Fruit fly (Drosophila melanogaster) whole organism, embryonic: ENCODE measurements around the gene CG1309.

Experiments used
- Blimp-1 ChIP-seq: fragments of 200-800 bp; sonication (Bioruptor generic); optimal IDR thresholded peaks from 3 replicates; lab custom pipeline; 2018; ENCODE audit warnings: missing biosample characterization, missing genetic modification characterization, mild to moderate bottlenecking, moderate library complexity, missing genetic modification reagents
- BtbVII ChIP-seq: fragments of 200-800 bp; sonication (Bioruptor generic); optimal IDR thresholded peaks from 3 replicates; lab custom pipeline; 2017; ENCODE audit warnings: missing biosample characterization, mild to moderate bottlenecking, missing genetic modification characterization
- CG10267 ChIP-seq: fragments of 200-800 bp; sonication (Bioruptor generic); optimal IDR thresholded peaks from 2 replicates; lab custom pipeline; 2018; ENCODE audit warnings: missing biosample characterization, mild to moderate bottlenecking, missing genetic modification characterization, moderate library complexity
- CG10979 ChIP-seq: fragments of 200-800 bp; sonication (Bioruptor generic); optimal IDR thresholded peaks from 2 replicates; lab custom pipeline; 2018; ENCODE audit warnings: missing biosample characterization, mild to moderate bottlenecking, missing genetic modification characterization, moderate library complexity
- CG11093 ChIP-seq: fragments of 200-800 bp; sonication (Bioruptor generic); IDR thresholded peaks from 3 replicates; pipeline ENCODE4 v1.3.6; 2022; ENCODE audit warnings: missing biosample characterization, missing genetic modification characterization
- CG14965 ChIP-seq: fragments of 200-800 bp; sonication (Bioruptor generic); optimal IDR thresholded peaks from 2 replicates; lab custom pipeline; 2016; ENCODE audit warnings: missing biosample characterization, missing genetic modification characterization, borderline replicate concordance
- CG1529 ChIP-seq: fragments of 200-800 bp; sonication (Bioruptor generic); optimal IDR thresholded peaks from 3 replicates; lab custom pipeline; 2018; ENCODE audit warnings: missing biosample characterization, missing genetic modification characterization
- CG17328 ChIP-seq: fragments of 200-800 bp; sonication (Bioruptor generic); IDR thresholded peaks from 2 replicates; pipeline ENCODE4 v1.3.6; 2022; ENCODE audit warnings: missing biosample characterization, missing genetic modification characterization
- CG2129 ChIP-seq: fragments of 200-800 bp; sonication (Bioruptor generic); IDR thresholded peaks from 2 replicates; pipeline ENCODE4 v1.3.6; 2022; ENCODE audit warnings: missing biosample characterization, missing genetic modification characterization; ENCODE audit not compliant: partially characterized antibody
- CG2875 ChIP-seq: fragments of 200-800 bp; sonication (Bioruptor generic); optimal IDR thresholded peaks from 2 replicates; lab custom pipeline; 2017; ENCODE audit warnings: missing biosample characterization, mild to moderate bottlenecking, missing genetic modification characterization, missing genetic modification reagents
- CG32772 ChIP-seq: fragments of 200-800 bp; sonication (Bioruptor generic); IDR thresholded peaks from 2 replicates; pipeline ENCODE4 v1.3.6; 2022; ENCODE audit warnings: missing biosample characterization, missing genetic modification characterization
- CG3407 ChIP-seq: fragments of 200-800 bp; sonication (Bioruptor generic); optimal IDR thresholded peaks from 2 replicates; lab custom pipeline; 2018; ENCODE audit warnings: missing biosample characterization, mild to moderate bottlenecking, missing genetic modification characterization
- CG9215 ChIP-seq: fragments of 200-800 bp; sonication (Bioruptor generic); IDR thresholded peaks from 2 replicates; pipeline ENCODE4 v1.3.6; 2022; ENCODE audit warnings: missing biosample characterization, missing genetic modification characterization
- CTCF ChIP-seq: fragments of 200-800 bp; sonication (Bioruptor generic); optimal IDR thresholded peaks from 2 replicates; lab custom pipeline; 2017; ENCODE audit warnings: missing biosample characterization, mild to moderate bottlenecking, missing genetic modification characterization, moderate library complexity
- CoRest ChIP-seq: fragments of 200-800 bp; sonication (Bioruptor generic); optimal IDR thresholded peaks from 3 replicates; lab custom pipeline; 2018; ENCODE audit warnings: missing biosample characterization, mild to moderate bottlenecking, missing genetic modification characterization, moderate library complexity
- D ChIP-seq, 2 experiments: fragments of 200-800 bp in 1 of 2; fragments of >200 bp in 1 of 2; sonication (Bioruptor generic) in 1 of 2; optimal IDR thresholded peaks; 2 replicates in 1 of 2; 3 replicates in 1 of 2; lab custom pipeline; 2017; ENCODE audit warnings: mild to moderate bottlenecking in 1 of 2, missing biosample characterization in 1 of 2, missing genetic modification characterization in 1 of 2, missing genetic modification reagents in 1 of 2
- D19A ChIP-seq: fragments of 200-800 bp; optimal IDR thresholded peaks from 3 replicates; lab custom pipeline; 2019; ENCODE audit warnings: missing biosample characterization, mild to moderate bottlenecking, missing genetic modification characterization, moderate library complexity
- Ets97D ChIP-seq: fragments of 200-800 bp; sonication (Bioruptor generic); optimal IDR thresholded peaks from 3 replicates; lab custom pipeline; 2016; ENCODE audit warnings: missing biosample characterization, missing genetic modification characterization
- HHEX ChIP-seq: fragments of 200-800 bp; sonication (Bioruptor generic); optimal IDR thresholded peaks from 3 replicates; lab custom pipeline; 2017; ENCODE audit warnings: missing biosample characterization, mild to moderate bottlenecking, missing genetic modification characterization, missing genetic modification reagents
- HLH4C ChIP-seq: fragments of 200-800 bp; sonication (Bioruptor generic); IDR thresholded peaks from 3 replicates; pipeline ENCODE4 v1.3.6; 2022; ENCODE audit warnings: missing biosample characterization, missing genetic modification characterization; ENCODE audit not compliant: partially characterized antibody
- Kr ChIP-seq: fragments of 200-800 bp; sonication (Bioruptor generic); optimal IDR thresholded peaks from 2 replicates; lab custom pipeline; 2017; ENCODE audit warnings: missing biosample characterization, mild to moderate bottlenecking, missing genetic modification characterization
- NC2α ChIP-seq: fragments of 200-800 bp; sonication (Bioruptor generic); optimal IDR thresholded peaks from 2 replicates; lab custom pipeline; 2016; ENCODE audit warnings: missing biosample characterization, missing genetic modification characterization
- Nf-YB ChIP-seq: fragments of 200-800 bp; sonication (Bioruptor generic); optimal IDR thresholded peaks from 3 replicates; lab custom pipeline; 2019; ENCODE audit warnings: missing biosample characterization, mild to moderate bottlenecking, missing genetic modification characterization, moderate library complexity
- Sox100B ChIP-seq: fragments of 200-800 bp; sonication (Bioruptor generic); optimal IDR thresholded peaks from 3 replicates; lab custom pipeline; 2018; ENCODE audit warnings: missing biosample characterization, mild to moderate bottlenecking, missing genetic modification characterization
- Ssrp ChIP-seq: fragments of 200-800 bp; sonication (Bioruptor generic); optimal IDR thresholded peaks from 2 replicates; lab custom pipeline; 2018; ENCODE audit warnings: missing biosample characterization, mild to moderate bottlenecking, missing genetic modification characterization, moderate library complexity
- Xrp1 ChIP-seq: fragments of 200-800 bp; sonication (Bioruptor generic); IDR thresholded peaks from 2 replicates; pipeline ENCODE4 v1.3.6; 2022; ENCODE audit warnings: missing biosample characterization, missing genetic modification characterization
- ab ChIP-seq: fragments of 200-800 bp; sonication (Bioruptor generic); optimal IDR thresholded peaks from 2 replicates; lab custom pipeline; 2016; ENCODE audit warnings: missing biosample characterization, missing genetic modification characterization
- aop ChIP-seq: fragments of 200-800 bp; sonication (Bioruptor generic); IDR thresholded peaks from 2 replicates; pipeline ENCODE4 v1.3.6; 2022; ENCODE audit warnings: missing biosample characterization, missing genetic modification characterization
- ase ChIP-seq: fragments of 200-800 bp; sonication (Bioruptor generic); IDR thresholded peaks from 3 replicates; pipeline ENCODE4 v1.3.6; 2022; ENCODE audit warnings: missing biosample characterization, missing genetic modification characterization
- btn ChIP-seq: fragments of 200-800 bp; sonication (Bioruptor generic); optimal IDR thresholded peaks from 2 replicates; lab custom pipeline; 2016; ENCODE audit warnings: missing biosample characterization, missing genetic modification characterization
- crc ChIP-seq: fragments of 200-800 bp; sonication (Bioruptor generic); optimal IDR thresholded peaks from 2 replicates; lab custom pipeline; 2016; ENCODE audit warnings: missing biosample characterization, missing genetic modification characterization
- dmrt11E ChIP-seq: fragments of 200-800 bp; sonication (Bioruptor generic); optimal IDR thresholded peaks from 3 replicates; lab custom pipeline; 2018; ENCODE audit warnings: missing biosample characterization, mild to moderate bottlenecking, missing genetic modification characterization, moderate library complexity
- dpn ChIP-seq, 2 experiments: fragments of 200-800 bp; sonication (Bioruptor generic); optimal IDR thresholded peaks; 3 replicates each; lab custom pipeline; 2016; ENCODE audit warnings: missing biosample characterization in 2 of 2, missing genetic modification characterization in 2 of 2
- fd64A ChIP-seq: fragments of 200-800 bp; sonication (Bioruptor generic); optimal IDR thresholded peaks from 3 replicates; lab custom pipeline; 2018; ENCODE audit warnings: missing biosample characterization, mild to moderate bottlenecking, missing genetic modification characterization
- gce ChIP-seq: fragments of 200-800 bp; sonication (Bioruptor generic); IDR thresholded peaks from 3 replicates; pipeline ENCODE4 v1.3.6; 2022; ENCODE audit warnings: missing biosample characterization, missing genetic modification characterization
- h ChIP-seq: fragments of >200 bp; optimal IDR thresholded peaks from 2 replicates; lab custom pipeline; 2017
- hkb ChIP-seq, 2 experiments: fragments of 200-800 bp in 1 of 2; fragments of >200 bp in 1 of 2; sonication (Bioruptor generic) in 1 of 2; IDR thresholded peaks in 1 of 2; optimal IDR thresholded peaks in 1 of 2; 2 replicates each; pipeline versions ENCODE4 v1.3.6 to Lab custom; 2017 to 2022; ENCODE audit warnings: missing biosample characterization in 1 of 2, missing genetic modification characterization in 1 of 2
- insv ChIP-seq, 2 experiments: fragments of 200-800 bp; sonication (Bioruptor generic); optimal IDR thresholded peaks; 3 replicates each; lab custom pipeline; 2016 to 2018; ENCODE audit warnings: missing biosample characterization in 2 of 2, missing genetic modification characterization in 2 of 2
- jumu ChIP-seq: fragments of 200-800 bp; sonication (Bioruptor generic); optimal IDR thresholded peaks from 3 replicates; lab custom pipeline; 2016; ENCODE audit warnings: missing biosample characterization, missing genetic modification characterization
- prd ChIP-seq, 3 experiments: fragments of >200 bp in 2 of 3; fragments of 200-800 bp in 1 of 3; sonication (Bioruptor generic) in 1 of 3; optimal IDR thresholded peaks in 2 of 3; IDR thresholded peaks in 1 of 3; 2 replicates in 2 of 3; 3 replicates in 1 of 3; pipeline versions ENCODE4 v1.3.6 to Lab custom; 2017 to 2022; ENCODE audit warnings: missing biosample characterization in 1 of 3, missing genetic modification characterization in 1 of 3
- sc ChIP-seq, 3 experiments: fragments of >200 bp in 2 of 3; fragments of 200-800 bp in 1 of 3; sonication (Bioruptor generic) in 1 of 3; optimal IDR thresholded peaks; 2 replicates in 2 of 3; 3 replicates in 1 of 3; lab custom pipeline; 2017; ENCODE audit warnings: mild to moderate bottlenecking in 1 of 3, missing biosample characterization in 1 of 3, missing genetic modification characterization in 1 of 3, missing genetic modification reagents in 1 of 3
- slou ChIP-seq: fragments of 200-800 bp; sonication (Bioruptor generic); optimal IDR thresholded peaks from 3 replicates; lab custom pipeline; 2016; ENCODE audit warnings: missing biosample characterization, missing genetic modification characterization
- sob ChIP-seq: fragments of 200-800 bp; sonication (Bioruptor generic); IDR thresholded peaks from 2 replicates; pipeline ENCODE4 v1.3.6; 2022; ENCODE audit warnings: missing biosample characterization, missing genetic modification characterization
- tin ChIP-seq: fragments of 200-800 bp; sonication (Bioruptor generic); optimal IDR thresholded peaks from 3 replicates; lab custom pipeline; 2016; ENCODE audit warnings: missing biosample characterization, missing genetic modification characterization
- tna ChIP-seq: fragments of 200-800 bp; sonication (Bioruptor generic); IDR thresholded peaks from 2 replicates; pipeline ENCODE4 v1.3.6; 2022; ENCODE audit warnings: missing biosample characterization, missing genetic modification characterization; ENCODE audit not compliant: partially characterized antibody
- zf30C ChIP-seq: fragments of 200-800 bp; sonication (Bioruptor generic); optimal IDR thresholded peaks from 3 replicates; lab custom pipeline; 2018; ENCODE audit warnings: missing biosample characterization, mild to moderate bottlenecking, missing genetic modification characterization

Gene CG1309

DNA sequence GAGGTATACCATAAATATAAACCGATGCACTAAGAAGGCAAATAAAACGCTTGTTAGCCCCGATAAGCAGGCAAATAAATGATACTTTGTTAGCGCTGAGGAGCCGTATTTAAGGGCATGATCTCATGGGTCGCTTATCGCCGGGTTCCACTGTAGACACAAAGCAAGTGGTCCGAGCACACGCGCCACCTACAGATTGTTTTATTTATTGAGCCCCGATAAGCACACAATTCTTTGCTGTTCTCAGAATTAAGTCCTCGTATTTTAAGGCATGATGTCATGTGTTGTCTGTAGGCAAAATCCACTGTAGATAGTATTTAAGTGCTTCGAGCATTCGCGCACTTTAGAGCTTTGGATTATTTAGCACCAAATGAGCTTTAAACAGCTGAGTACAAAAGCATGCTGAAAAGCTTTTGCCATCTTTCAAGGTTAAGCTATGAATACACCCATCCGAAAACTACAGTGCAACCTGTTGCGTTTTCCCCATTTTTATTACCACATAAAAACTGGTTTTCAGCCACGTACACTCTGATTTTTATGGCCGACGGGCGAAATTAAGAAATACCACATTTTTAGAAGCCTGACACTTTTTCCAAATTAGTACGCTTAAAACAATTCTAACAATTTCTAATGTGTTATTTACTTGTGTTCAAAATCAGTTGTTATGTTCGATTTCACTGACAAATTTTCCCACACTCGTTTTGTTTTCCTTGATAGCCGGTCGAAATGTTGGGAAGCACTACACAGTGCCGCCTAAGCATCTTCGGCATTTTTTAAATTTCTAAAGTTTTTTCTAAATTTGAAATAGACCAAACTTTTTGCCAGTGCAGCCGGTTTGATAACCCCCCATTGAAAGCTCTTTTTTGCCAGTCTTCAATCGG is 19.5 kb upstream of the CG1309 start, which contains the start of gene Sqor (continued):
- TF ChIP-seq CG3407 (GFP tag; lab: Kevin White, UChicago), result peak; percentile 53
- peak; percentile 86 for TF ChIP-seq crc
- no peak for TF ChIP-seq Kr (GFP tag; lab: Kevin White, UChicago)
- peak; percentile 64 for TF ChIP-seq D19A (tag; lab: Kevin White, UChicago)
- no peak for TF ChIP-seq dmrt11E
- peak; percentile 50 for TF ChIP-seq ab (GFP tag; lab: Kevin White, UChicago)
- TF ChIP-seq tin (GFP tag; lab: Kevin White, UChicago), result peak; percentile 54
- TF ChIP-seq slou, result peak; percentile 68
- no peak for TF ChIP-seq prd (optimal IDR thresholded peaks at IDR 0.05; lab: Kevin White, UChicago)
- peak; percentile 73 for TF ChIP-seq prd (GFP tag; IDR thresholded peaks at IDR 0.05; lab: Robert Waterston, UW)
- TF ChIP-seq CG10979, result peak; percentile 33
- TF ChIP-seq Blimp-1 (GFP tag; lab: Kevin White, UChicago), result peak; percentile 62
- TF ChIP-seq zf30C (GFP tag; lab: Kevin White, UChicago), result peak; percentile 80
- peak; percentile 56 for TF ChIP-seq CG10267 (tag; lab: Kevin White, UChicago)
- TF ChIP-seq gce (GFP tag; lab: Robert Waterston, UW), result peak; percentile 55; the same call in 1 of the 3 replicates
- peak; percentile 78 to 90 for TF ChIP-seq dpn (GFP tag; optimal IDR thresholded peaks at IDR 0.05; lab: Kevin White, UChicago)
- peak; percentile 79 for TF ChIP-seq Ssrp
- TF ChIP-seq tna (GFP tag; lab: Robert Waterston, UW), result no peak
- peak; percentile 90 for TF ChIP-seq BtbVII (GFP tag; lab: Kevin White, UChicago)
- TF ChIP-seq hkb (optimal IDR thresholded peaks at IDR 0.05; lab: Kevin White, UChicago), result no peak
- peak; percentile 85 for TF ChIP-seq hkb (GFP tag; IDR thresholded peaks at IDR 0.05; lab: Robert Waterston, UW)
- peak; percentile 65 for TF ChIP-seq CG9215 (GFP tag; lab: Robert Waterston, UW)
- peak; percentile 89 for TF ChIP-seq CTCF (GFP tag; lab: Kevin White, UChicago)
- peak; percentile 16; the same call in 1 of the 3 replicates for TF ChIP-seq HLH4C
- TF ChIP-seq h, result no peak
- TF ChIP-seq Ets97D, result peak; percentile 20
- peak; percentile 72 for TF ChIP-seq CG32772 (GFP tag; lab: Robert Waterston, UW)
- TF ChIP-seq CG17328 (GFP tag; lab: Robert Waterston, UW), result peak; percentile 63
- peak; percentile 57; the same call in 1 of the 3 replicates for TF ChIP-seq CG11093 (GFP tag; lab: Robert Waterston, UW)
- TF ChIP-seq NC2α (GFP tag; lab: Kevin White, UChicago), result peak; percentile 52
- peak; percentile 68 for TF ChIP-seq Nf-YB
- no peak for TF ChIP-seq D (optimal IDR thresholded peaks at IDR 0.05; lab: Kevin White, UChicago)
- peak; percentile 37 for TF ChIP-seq D (GFP tag; optimal IDR thresholded peaks at IDR 0.05; lab: Kevin White, UChicago)
- no peak for TF ChIP-seq CG2129 (GFP tag; lab: Robert Waterston, UW)
- TF ChIP-seq insv (GFP tag; optimal IDR thresholded peaks at IDR 0.05; lab: Kevin White, UChicago), result peak in 1 of 2 experiments; percentile 21
- TF ChIP-seq btn (GFP tag; lab: Kevin White, UChicago), result peak; percentile 66
- TF ChIP-seq Xrp1 (GFP tag; lab: Robert Waterston, UW), result peak; percentile 31; the same call in 1 of the 2 replicates
- TF ChIP-seq CG14965 (GFP tag; lab: Kevin White, UChicago), result peak; percentile 41
- peak; percentile 78 for TF ChIP-seq sob (GFP tag; lab: Robert Waterston, UW)
- peak; percentile 31 for TF ChIP-seq CG2875 (GFP tag; lab: Kevin White, UChicago)
- peak; percentile 73; the same call in 1 of the 2 replicates for TF ChIP-seq aop (GFP tag; lab: Robert Waterston, UW)
- TF ChIP-seq CoRest, result peak; percentile 91
- TF ChIP-seq ase (GFP tag; lab: Robert Waterston, UW), result peak; percentile 76; the same call in 2 of the 3 replicates
- no peak for TF ChIP-seq fd64A (GFP tag; lab: Kevin White, UChicago)
- peak; percentile 82 for TF ChIP-seq jumu (GFP tag; lab: Kevin White, UChicago)
- no peak for TF ChIP-seq sc (optimal IDR thresholded peaks at IDR 0.05; lab: Kevin White, UChicago)
- TF ChIP-seq sc (GFP tag; optimal IDR thresholded peaks at IDR 0.05; lab: Kevin White, UChicago), result no peak
- TF ChIP-seq Sox100B (GFP tag; lab: Kevin White, UChicago), result no peak
- peak; percentile 69 for TF ChIP-seq CG1529 (GFP tag; lab: Kevin White, UChicago)
- TF ChIP-seq HHEX (GFP tag; lab: Kevin White, UChicago), result peak; percentile 82
